Fruit fly (Drosophila melanogaster) whole organism, prepupa: Measurements from ENCODE around the gene osp.

ENCODE experiments used
- CG10631 ChIP-seq: fragments of 200-800 bp; sonication (Bioruptor generic); optimal IDR thresholded peaks from 2 replicates; lab custom pipeline; 2016; ENCODE audit warnings: missing biosample characterization, missing genetic modification characterization
- CG11294 ChIP-seq: fragments of 200-800 bp; sonication (Bioruptor generic); IDR thresholded peaks from 2 replicates; pipeline ENCODE4 v1.3.6; 2022; ENCODE audit warnings: missing biosample characterization, missing genetic modification characterization
- CG11762 ChIP-seq: fragments of 200-800 bp; sonication (Bioruptor generic); optimal IDR thresholded peaks from 3 replicates; lab custom pipeline; 2016; ENCODE audit warnings: missing biosample characterization, missing genetic modification characterization; ENCODE audit not compliant: insufficient read depth
- CG11902 ChIP-seq: fragments of 200-800 bp; sonication (Bioruptor generic); optimal IDR thresholded peaks from 3 replicates; lab custom pipeline; 2016; ENCODE audit warnings: missing biosample characterization, missing genetic modification characterization
- CG15336 ChIP-seq: fragments of 200-800 bp; sonication (Bioruptor generic); IDR thresholded peaks from 2 replicates; pipeline ENCODE4 v1.3.6; 2022; ENCODE audit warnings: missing biosample characterization, missing genetic modification characterization
- CG1621 ChIP-seq: fragments of 200-800 bp; sonication (Bioruptor generic); optimal IDR thresholded peaks from 3 replicates; lab custom pipeline; 2018; ENCODE audit warnings: missing biosample characterization, mild to moderate bottlenecking, missing genetic modification characterization
- CG31627 ChIP-seq: fragments of 200-800 bp; sonication (Bioruptor generic); optimal IDR thresholded peaks from 3 replicates; lab custom pipeline; 2016; ENCODE audit warnings: missing biosample characterization, missing genetic modification characterization
- CG32006 ChIP-seq: fragments of 200-800 bp; sonication (Bioruptor generic); optimal IDR thresholded peaks from 3 replicates; lab custom pipeline; 2017; ENCODE audit warnings: missing biosample characterization, mild to moderate bottlenecking, missing genetic modification characterization
- CG34406 ChIP-seq: fragments of 200-800 bp; sonication (Bioruptor generic); optimal IDR thresholded peaks from 3 replicates; lab custom pipeline; 2016; ENCODE audit warnings: missing biosample characterization, missing genetic modification characterization
- CG3919 ChIP-seq: fragments of 200-800 bp; sonication (Bioruptor generic); optimal IDR thresholded peaks from 3 replicates; lab custom pipeline; 2016; ENCODE audit warnings: missing biosample characterization, missing genetic modification characterization
- CG6163 ChIP-seq: fragments of 200-800 bp; sonication (Bioruptor generic); IDR thresholded peaks from 3 replicates; pipeline ENCODE4 v1.3.6; 2022; ENCODE audit warnings: missing biosample characterization, missing genetic modification characterization
- CG6276 ChIP-seq: fragments of 200-800 bp; sonication (Bioruptor generic); optimal IDR thresholded peaks from 2 replicates; lab custom pipeline; 2017; ENCODE audit warnings: missing biosample characterization, mild to moderate bottlenecking, missing genetic modification characterization
- CG6808 ChIP-seq: fragments of 200-800 bp; sonication (Bioruptor generic); optimal IDR thresholded peaks from 3 replicates; lab custom pipeline; 2017; ENCODE audit warnings: missing biosample characterization, missing genetic modification characterization, mild to moderate bottlenecking, moderate library complexity, missing genetic modification reagents
- CG7368 ChIP-seq: fragments of 200-800 bp; sonication (Bioruptor generic); optimal IDR thresholded peaks from 3 replicates; lab custom pipeline; 2016; ENCODE audit warnings: missing biosample characterization, missing genetic modification characterization
- CG8119 ChIP-seq: fragments of 200-800 bp; sonication (Bioruptor generic); IDR thresholded peaks from 3 replicates; pipeline ENCODE4 v1.3.6; 2022; ENCODE audit warnings: missing biosample characterization, missing genetic modification characterization
- CG8319 ChIP-seq: fragments of 200-800 bp; sonication (Bioruptor generic); optimal IDR thresholded peaks from 3 replicates; lab custom pipeline; 2016; ENCODE audit warnings: missing biosample characterization, missing genetic modification characterization
- CG9139 ChIP-seq: fragments of 200-800 bp; sonication (Bioruptor generic); optimal IDR thresholded peaks from 3 replicates; lab custom pipeline; 2017; ENCODE audit warnings: missing biosample characterization, mild to moderate bottlenecking, missing genetic modification characterization
- Eip75B ChIP-seq: fragments of 200-800 bp; sonication (Bioruptor generic); optimal IDR thresholded peaks from 3 replicates; lab custom pipeline; 2016; ENCODE audit warnings: missing biosample characterization, missing genetic modification characterization
- Eip93F ChIP-seq: fragments of 200-800 bp; sonication (Bioruptor generic); optimal IDR thresholded peaks from 2 replicates; lab custom pipeline; 2016; ENCODE audit warnings: missing biosample characterization, mild to moderate bottlenecking, missing genetic modification characterization
- Ets21C ChIP-seq: fragments of 200-800 bp; sonication (Bioruptor generic); optimal IDR thresholded peaks from 3 replicates; lab custom pipeline; 2016; ENCODE audit warnings: missing biosample characterization, missing genetic modification characterization
- Gug ChIP-seq: fragments of 200-800 bp; sonication (Bioruptor generic); IDR thresholded peaks from 2 replicates; pipeline ENCODE4 v1.3.6; 2022; ENCODE audit warnings: missing biosample characterization, missing genetic modification characterization
- Hr38 ChIP-seq: sonication (Bioruptor generic); optimal IDR thresholded peaks from 2 replicates; lab custom pipeline; 2016; ENCODE audit warnings: missing biosample characterization, missing genetic modification characterization
- Hr39 ChIP-seq: fragments of 200-800 bp; sonication (Bioruptor generic); optimal IDR thresholded peaks from 2 replicates; lab custom pipeline; 2016; ENCODE audit warnings: missing biosample characterization, missing genetic modification characterization
- Hr4 ChIP-seq: fragments of 200-800 bp; sonication (Bioruptor generic); optimal IDR thresholded peaks from 3 replicates; lab custom pipeline; 2016; ENCODE audit warnings: missing biosample characterization, missing genetic modification characterization
- Lpt ChIP-seq: fragments of 200-800 bp; sonication (Bioruptor generic); optimal IDR thresholded peaks from 3 replicates; lab custom pipeline; 2016; ENCODE audit warnings: missing biosample characterization, missing genetic modification characterization
- Met ChIP-seq: fragments of 200-800 bp; sonication (Bioruptor generic); optimal IDR thresholded peaks from 3 replicates; lab custom pipeline; 2016; ENCODE audit warnings: missing biosample characterization, missing genetic modification characterization
- Smox ChIP-seq: fragments of 200-800 bp; sonication (Bioruptor generic); optimal IDR thresholded peaks from 3 replicates; lab custom pipeline; 2016; ENCODE audit warnings: missing biosample characterization, missing genetic modification characterization
- Sox102F ChIP-seq: fragments of 200-800 bp; sonication (Bioruptor generic); optimal IDR thresholded peaks from 2 replicates; lab custom pipeline; 2016; ENCODE audit warnings: missing biosample characterization, mild to moderate bottlenecking, missing genetic modification characterization
- Sox14 ChIP-seq: fragments of 200-800 bp; sonication (Bioruptor generic); optimal IDR thresholded peaks from 3 replicates; lab custom pipeline; 2016; ENCODE audit warnings: missing biosample characterization, missing genetic modification characterization
- Sox15 ChIP-seq: fragments of 200-800 bp; sonication (Bioruptor generic); optimal IDR thresholded peaks from 3 replicates; lab custom pipeline; 2016; ENCODE audit warnings: missing biosample characterization, missing genetic modification characterization
- achi ChIP-seq: fragments of 200-800 bp; sonication (Bioruptor generic); optimal IDR thresholded peaks from 3 replicates; lab custom pipeline; 2016; ENCODE audit warnings: missing biosample characterization, missing genetic modification characterization
- acj6 ChIP-seq: fragments of 200-800 bp; sonication (Bioruptor generic); optimal IDR thresholded peaks from 3 replicates; lab custom pipeline; 2016; ENCODE audit warnings: missing biosample characterization, missing genetic modification characterization
- cyc ChIP-seq: fragments of 200-800 bp; sonication (Bioruptor generic); optimal IDR thresholded peaks from 3 replicates; lab custom pipeline; 2016; ENCODE audit warnings: missing biosample characterization, missing genetic modification characterization
- dac ChIP-seq: fragments of 200-800 bp; sonication (Bioruptor generic); optimal IDR thresholded peaks from 2 replicates; lab custom pipeline; 2017; ENCODE audit warnings: missing biosample characterization, mild to moderate bottlenecking, missing genetic modification characterization
- dsx ChIP-seq: fragments of 200-800 bp; optimal IDR thresholded peaks from 3 replicates; lab custom pipeline; 2019; ENCODE audit warnings: missing biosample characterization, mild to moderate bottlenecking, missing genetic modification characterization, moderate library complexity; ENCODE audit not compliant: poor library complexity, severe bottlenecking
- esn ChIP-seq: fragments of 200-800 bp; sonication (Bioruptor generic); optimal IDR thresholded peaks from 2 replicates; lab custom pipeline; 2016; ENCODE audit warnings: missing biosample characterization, mild to moderate bottlenecking, missing genetic modification characterization, moderate library complexity
- fd59A ChIP-seq: fragments of 200-800 bp; sonication (Bioruptor generic); optimal IDR thresholded peaks from 2 replicates; lab custom pipeline; 2017; ENCODE audit warnings: missing biosample characterization, mild to moderate bottlenecking, missing genetic modification characterization, missing genetic modification reagents
- fd85E ChIP-seq: fragments of 200-800 bp; sonication (Bioruptor generic); optimal IDR thresholded peaks from 3 replicates; lab custom pipeline; 2016; ENCODE audit warnings: missing biosample characterization, missing genetic modification characterization
- lz ChIP-seq: fragments of 200-800 bp; sonication (Bioruptor generic); optimal IDR thresholded peaks from 3 replicates; lab custom pipeline; 2016; ENCODE audit warnings: missing biosample characterization, missing genetic modification characterization
- net ChIP-seq: fragments of 200-800 bp; sonication (Bioruptor generic); optimal IDR thresholded peaks from 3 replicates; lab custom pipeline; 2016; ENCODE audit warnings: missing biosample characterization, missing genetic modification characterization
- pdm3 ChIP-seq: fragments of 200-800 bp; sonication (Bioruptor generic); optimal IDR thresholded peaks from 3 replicates; lab custom pipeline; 2016; ENCODE audit warnings: missing biosample characterization, missing genetic modification characterization
- salr ChIP-seq, 2 experiments: fragments of 200-800 bp; sonication (Bioruptor generic); optimal IDR thresholded peaks; 3 replicates each; lab custom pipeline; 2016 to 2018; ENCODE audit warnings: missing biosample characterization in 2 of 2, missing genetic modification characterization in 2 of 2, mild to moderate bottlenecking in 1 of 2
- ss ChIP-seq, 2 experiments: fragments of 200-800 bp; sonication (Bioruptor generic); optimal IDR thresholded peaks; 2 replicates in 1 of 2; 3 replicates in 1 of 2; lab custom pipeline; 2017 to 2018; ENCODE audit warnings: mild to moderate bottlenecking in 2 of 2, missing biosample characterization in 2 of 2, missing genetic modification characterization in 2 of 2, moderate library complexity in 1 of 2
- svp ChIP-seq: fragments of 200-800 bp; sonication (Bioruptor generic); peaks from one replicate; lab custom pipeline; 2016; ENCODE audit warnings: missing biosample characterization, missing genetic modification characterization
- topi ChIP-seq: fragments of 200-800 bp; sonication (Bioruptor generic); optimal IDR thresholded peaks from 3 replicates; lab custom pipeline; 2016; ENCODE audit warnings: missing biosample characterization, missing genetic modification characterization
- vri ChIP-seq: fragments of 200-800 bp; sonication (Bioruptor generic); optimal IDR thresholded peaks from 3 replicates; lab custom pipeline; 2016; ENCODE audit warnings: missing biosample characterization, mild to moderate bottlenecking, missing genetic modification characterization

The osp gene

dm6 chr2L:14634986-14635385 lies 54.2 kb downstream of the osp start (continued):
- TF ChIP-seq topi (GFP tag; lab: Kevin White, UChicago) (no peak), CG11902 (GFP tag; lab: Kevin White, UChicago) (no peak), Ets21C (GFP tag; lab: Kevin White, UChicago) (no peak), vri (GFP tag; lab: Kevin White, UChicago) (no peak), CG6808 (no peak), pdm3 (GFP tag; lab: Kevin White, UChicago) (no peak), acj6 (peak; percentile 18), fd85E (GFP tag; lab: Kevin White, UChicago) (no peak), CG3919 (GFP tag; lab: Kevin White, UChicago) (peak; percentile 17), Eip75B (GFP tag; lab: Kevin White, UChicago) (no peak), CG32006 (GFP tag; lab: Kevin White, UChicago) (peak; percentile 80), CG34406 (GFP tag; lab: Kevin White, UChicago) (no peak), CG6276 (GFP tag; lab: Kevin White, UChicago) (peak; percentile 57), Met (peak; percentile 22), CG9139 (no peak), Lpt (GFP tag; lab: Kevin White, UChicago) (peak; percentile 5), salr (GFP tag; optimal IDR thresholded peaks at IDR 0.05; lab: Kevin White, UChicago) (no peak), CG11762 (peak; percentile 21), fd59A (GFP tag; lab: Kevin White, UChicago) (no peak), cyc (no peak), Hr38 (GFP tag; lab: Kevin White, UChicago) (no peak), CG6163 (GFP tag; lab: Robert Waterston, UW) (peak; percentile 31; the same call in 1 of the 3 replicates), Hr4 (GFP tag; lab: Kevin White, UChicago) (peak; percentile 52), dac (peak; percentile 7), CG1621 (no peak), Sox15 (GFP tag; lab: Kevin White, UChicago) (no peak), CG7368 (GFP tag; lab: Kevin White, UChicago) (no peak), Gug (GFP tag; lab: Robert Waterston, UW) (no peak; the same call in 1 of the 2 replicates), CG8119 (GFP tag; lab: Robert Waterston, UW) (peak; percentile 73), esn (no peak), CG15336 (GFP tag; lab: Robert Waterston, UW) (peak; percentile 66; the same call in 1 of the 2 replicates), CG8319 (GFP tag; lab: Kevin White, UChicago) (no peak), net (GFP tag; lab: Kevin White, UChicago) (no peak), Hr39 (GFP tag; lab: Kevin White, UChicago) (no peak), lz (GFP tag; lab: Kevin White, UChicago) (peak; percentile 2), ss (GFP tag; optimal IDR thresholded peaks at IDR 0.05; lab: Kevin White, UChicago) (no peak)

dm6 chr2L:14632799-14633198 lies 56.3 kb downstream of the osp start:
- peak; percentile 41 for TF ChIP-seq dsx (GFP tag; lab: Kevin White, UChicago)
- no peak for TF ChIP-seq Sox102F
- TF ChIP-seq Sox14 (GFP tag; lab: Kevin White, UChicago), result no peak

- TF ChIP-seq CG8319 (GFP tag; lab: Kevin White, UChicago), result peak; percentile 44
- TF ChIP-seq CG11762, result peak; percentile 66
- TF ChIP-seq dsx (GFP tag; lab: Kevin White, UChicago), result peak; percentile 43
- peak; percentile 64 for TF ChIP-seq topi (GFP tag; lab: Kevin White, UChicago)
- peak; percentile 57 for TF ChIP-seq CG10631 (GFP tag; lab: Kevin White, UChicago)
- peak; percentile 69 for TF ChIP-seq net (GFP tag; lab: Kevin White, UChicago)
- peak; percentile 44 for TF ChIP-seq lz (GFP tag; lab: Kevin White, UChicago)
- peak; percentile 40 for TF ChIP-seq Smox
- peak; percentile 51 for TF ChIP-seq CG1621
- peak; percentile 77 for TF ChIP-seq CG3919 (GFP tag; lab: Kevin White, UChicago)
- TF ChIP-seq fd59A (GFP tag; lab: Kevin White, UChicago), result peak; percentile 56
- TF ChIP-seq CG11294 (GFP tag; lab: Robert Waterston, UW), result peak; percentile 69
- TF ChIP-seq CG32006 (GFP tag; lab: Kevin White, UChicago), result peak; percentile 79
- TF ChIP-seq CG6163 (GFP tag; lab: Robert Waterston, UW), result peak; percentile 87
- TF ChIP-seq Eip93F, result no peak
- peak; percentile 65 for TF ChIP-seq CG31627 (GFP tag; lab: Kevin White, UChicago)
- TF ChIP-seq Hr38 (GFP tag; lab: Kevin White, UChicago), result no peak
- peak; percentile 51 for TF ChIP-seq cyc
- peak; percentile 86 for TF ChIP-seq CG15336 (GFP tag; lab: Robert Waterston, UW)
- TF ChIP-seq svp, result peak; percentile 63
- TF ChIP-seq ss (GFP tag; optimal IDR thresholded peaks at IDR 0.05; lab: Kevin White, UChicago), result peak; percentile 6 to 44
- peak; percentile 70 for TF ChIP-seq achi
Observed at dm6 chr2L:14630988-14631723, 58.0 kb downstream of the osp start.
